Fruit fly (Drosophila melanogaster): ENCODE results near the gene CG5421.

DNA sequence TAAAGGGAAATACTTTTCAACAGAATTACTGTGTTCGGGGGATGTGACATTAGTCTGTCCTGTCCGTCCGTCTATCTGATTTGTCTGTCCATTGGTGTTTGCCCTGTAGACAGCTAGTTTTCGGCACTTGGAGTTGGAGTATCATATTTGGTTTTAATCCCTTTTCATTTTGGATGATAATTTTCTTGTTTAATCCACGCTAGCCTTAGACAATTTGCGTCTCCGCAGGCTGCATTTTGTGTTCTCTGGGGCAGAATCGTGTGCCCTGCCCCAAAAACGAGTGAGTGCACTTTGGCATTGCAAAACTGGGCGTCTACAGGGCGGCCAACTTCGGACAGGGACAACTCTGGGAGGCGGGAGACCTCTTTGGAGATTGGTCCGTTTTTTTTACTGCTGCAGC is 7.8 kb upstream of the CG5421 start:
- TF ChIP-seq Pif1B (GFP tag; optimal IDR thresholded peaks at IDR 0.05) (no peak), CG15710 (tag; optimal IDR thresholded peaks at IDR 0.05) (no peak), CG8159 (tag; optimal IDR thresholded peaks at IDR 0.05) (no peak), CG17806 (tag; optimal IDR thresholded peaks at IDR 0.05) (no peak), CG9948 (tag; optimal IDR thresholded peaks at IDR 0.05) (no peak), CG8301 (tag; optimal IDR thresholded peaks at IDR 0.05) (no peak), gl (tag; optimal IDR thresholded peaks at IDR 0.05) (no peak)

Measured in whole organism, pupa.